Fruit fly (Drosophila melanogaster) whole organism: ENCODE results near the gene TTLL1B.

Source experiments
- CG8478 ChIP-seq: fragments of >200 bp; optimal IDR thresholded peaks from 2 replicates; lab custom pipeline; 2018; ENCODE audit warnings: inconsistent platforms
- EcR ChIP-seq, 2 experiments: fragments of >200 bp; optimal IDR thresholded peaks; 2 replicates each; lab custom pipeline; 2017; ENCODE audit warnings: missing biosample characterization in 2 of 2, missing genetic modification characterization in 2 of 2, missing genetic modification reagents in 2 of 2
- pan ChIP-seq: fragments of >200 bp; optimal IDR thresholded peaks from 2 replicates; lab custom pipeline; 2017
- psq ChIP-seq: fragments of >200 bp; optimal IDR thresholded peaks from 2 replicates; lab custom pipeline; 2017

DNA sequence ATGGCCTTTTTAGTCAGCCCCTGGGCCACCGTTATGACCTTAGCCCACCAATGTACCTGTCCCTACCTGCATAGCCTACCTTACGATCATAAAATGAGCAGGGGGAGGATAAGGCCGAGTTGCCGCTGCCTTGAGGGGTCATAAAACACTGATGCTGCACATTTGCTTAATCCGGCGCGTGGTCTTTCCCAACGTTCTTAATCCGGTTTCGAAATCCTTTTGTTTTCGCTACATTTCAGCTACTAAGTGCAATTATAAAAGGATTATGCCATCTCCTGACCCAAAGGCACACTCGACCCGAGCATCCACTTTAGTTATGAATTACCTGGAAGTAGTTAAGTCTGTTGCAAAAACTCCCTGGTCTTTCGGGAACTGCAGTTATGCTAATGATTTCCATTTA lies 48.3 kb downstream of the TTLL1B start:
- TF ChIP-seq psq (lab: Kevin White, UChicago), result no peak
- no peak for TF ChIP-seq EcR (GFP tag; optimal IDR thresholded peaks at IDR 0.05; lab: Kevin White, UChicago)
- no peak for TF ChIP-seq pan (lab: Kevin White, UChicago)
- TF ChIP-seq CG8478 (lab: Kevin White, UChicago), result no peak
